4 fruit fly cellular contexts compared by ENCODE assay signal in the genomic region with DNA sequence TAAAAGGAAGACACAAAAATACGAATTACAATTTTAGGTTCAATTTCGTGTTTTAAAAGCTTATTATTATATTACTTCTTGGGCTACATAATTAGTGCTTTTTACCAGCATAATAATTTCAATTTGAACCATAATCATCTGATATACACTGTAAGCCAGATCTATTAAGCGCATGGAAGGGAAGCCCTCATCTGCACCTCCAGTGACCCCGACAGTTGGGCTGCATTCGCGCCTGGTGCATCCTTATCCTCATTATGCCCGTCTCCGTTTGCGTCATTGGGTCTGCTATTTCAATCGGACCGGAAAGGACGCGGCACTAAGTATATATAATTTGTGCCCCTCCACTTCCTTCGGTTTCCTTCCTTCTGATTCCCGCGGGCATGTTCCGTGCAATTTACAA.
TF ChIP-seq lines count a peak whose summit lies in the region.

No protein-coding gene starts in this region.

- TF ChIP-seq CTCF in whole organism, embryonic (GFP tag; optimal IDR thresholded peaks at IDR 0.05; lab: Kevin White, UChicago), result no peak

TF ChIP-seq in whole organism, embryonic, 481 proteins besides CTCF, POLR2A, EP300 and RAD21:
- TF ChIP-seq Jarid2 (GFP tag; optimal IDR thresholded peaks at IDR 0.05; lab: Kevin White, UChicago), result no peak
- peak; percentile 54 for TF ChIP-seq Med (GFP tag; lab: Kevin White, UChicago)
- no peak for TF ChIP-seq CG16863 (GFP tag; optimal IDR thresholded peaks at IDR 0.05; lab: Kevin White, UChicago)
- TF ChIP-seq lola (GFP tag; optimal IDR thresholded peaks at IDR 0.05; lab: Kevin White, UChicago), result no peak
- no peak for TF ChIP-seq CG31365 (tag; optimal IDR thresholded peaks at IDR 0.05; lab: Kevin White, UChicago)
- TF ChIP-seq Hand (GFP tag; optimal IDR thresholded peaks at IDR 0.05; lab: Kevin White, UChicago), result no peak

TF ChIP-seq in whole organism, prepupa, 60 proteins besides CTCF, POLR2A, EP300 and RAD21:
- TF ChIP-seq Eip78C (GFP tag; lab: Kevin White, UChicago) (peak; percentile 53), topi (GFP tag; optimal IDR thresholded peaks at IDR 0.05; lab: Kevin White, UChicago) (no peak), CG6808 (GFP tag; optimal IDR thresholded peaks at IDR 0.05; lab: Kevin White, UChicago) (no peak), CG8632 (GFP tag; optimal IDR thresholded peaks at IDR 0.05; lab: Kevin White, UChicago) (no peak), pdm3 (GFP tag; optimal IDR thresholded peaks at IDR 0.05; lab: Kevin White, UChicago) (peak; percentile 5), svp (GFP tag; lab: Kevin White, UChicago) (peak; percentile 64), CG3032 (tag; optimal IDR thresholded peaks at IDR 0.05; lab: Kevin White, UChicago) (no peak), CG6792 (GFP tag; optimal IDR thresholded peaks at IDR 0.05; lab: Kevin White, UChicago) (no peak), fd59A (GFP tag; optimal IDR thresholded peaks at IDR 0.05; lab: Kevin White, UChicago) (no peak), CG11762 (GFP tag; optimal IDR thresholded peaks at IDR 0.05; lab: Kevin White, UChicago; ENCODE audit: insufficient read depth) (no peak), Met (GFP tag; optimal IDR thresholded peaks at IDR 0.05; lab: Kevin White, UChicago) (no peak), CG6854 (GFP tag; optimal IDR thresholded peaks at IDR 0.05; lab: Kevin White, UChicago) (no peak), Ets96B (tag; optimal IDR thresholded peaks at IDR 0.05; lab: Kevin White, UChicago) (peak; percentile 29)

TF ChIP-seq in whole organism, pupa, 21 proteins besides CTCF, POLR2A, EP300 and RAD21:
- TF ChIP-seq CG17806 (tag; optimal IDR thresholded peaks at IDR 0.05; lab: Kevin White, UChicago), result peak; percentile 21
- TF ChIP-seq CG34367 (tag; optimal IDR thresholded peaks at IDR 0.05; lab: Kevin White, UChicago), result no peak
- TF ChIP-seq CG10348 (GFP tag; IDR thresholded peaks at IDR 0.05; lab: Robert Waterston, UW), result no peak
- TF ChIP-seq Snoo (tag; optimal IDR thresholded peaks at IDR 0.05; lab: Kevin White, UChicago), result no peak
- TF ChIP-seq CG9948 (tag; optimal IDR thresholded peaks at IDR 0.05; lab: Kevin White, UChicago), result peak; percentile 16
- TF ChIP-seq Ets98B (GFP tag; IDR thresholded peaks at IDR 0.05; lab: Robert Waterston, UW), result no peak
- no peak for TF ChIP-seq CG13204 (GFP tag; optimal IDR thresholded peaks at IDR 0.05; lab: Kevin White, UChicago)
- TF ChIP-seq CG15710 (tag; optimal IDR thresholded peaks at IDR 0.05; lab: Kevin White, UChicago), result no peak
- peak; percentile 23 for TF ChIP-seq CG8159 (tag; optimal IDR thresholded peaks at IDR 0.05; lab: Kevin White, UChicago)
- no peak for TF ChIP-seq CG14655 (GFP tag; optimal IDR thresholded peaks at IDR 0.05; lab: Kevin White, UChicago)
- no peak for TF ChIP-seq D1 (tag; optimal IDR thresholded peaks at IDR 0.05; lab: Kevin White, UChicago)
TF ChIP-seq in whole organism, pupa: peak in this region for 3.

TF ChIP-seq in whole organism, wandering third instar larva, 38 proteins besides CTCF, POLR2A, EP300 and RAD21:
- peak; percentile 15 for TF ChIP-seq HLH106 (tag; optimal IDR thresholded peaks at IDR 0.05; lab: Kevin White, UChicago)
- no peak for TF ChIP-seq Vsx2 (GFP tag; optimal IDR thresholded peaks at IDR 0.05; lab: Kevin White, UChicago; ENCODE audit: partially characterized antibody)
